Fruit fly (Drosophila melanogaster): Measurements from ENCODE around the gene Trissin.

DNA sequence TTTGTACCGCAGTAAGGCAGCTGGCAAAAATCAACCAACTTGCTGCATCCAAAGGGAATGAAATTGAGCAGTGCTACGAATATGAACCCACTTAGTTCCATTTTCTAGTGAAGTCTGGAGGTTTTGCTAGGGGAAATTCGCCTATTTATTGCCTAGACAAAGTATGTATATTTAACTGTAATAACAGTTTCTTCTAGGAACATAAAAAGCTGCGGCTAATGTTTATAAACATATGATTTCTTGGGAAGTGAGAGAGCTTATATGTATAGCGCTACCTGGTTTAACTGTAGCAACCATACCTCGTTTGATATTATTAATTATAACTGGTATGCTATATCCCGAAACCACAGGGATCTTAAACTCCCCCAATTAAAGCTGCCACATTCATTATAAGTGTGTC is 46.2 kb upstream of the Trissin start, which contains the start of gene CG31296:
- no peak for TF ChIP-seq CTCF (optimal IDR thresholded peaks at IDR 0.05)
- TF ChIP-seq CG8478 (optimal IDR thresholded peaks at IDR 0.05): no peak

Measured in S2 (cell line).